Fruit fly (Drosophila melanogaster) whole organism, embryonic: Measurements from ENCODE around the gene msb1l.
A peak's percentile ranks its signal among the peaks of the same experiment; 100 is the strongest.

Experiments used
- CG1024 ChIP-seq: fragments of 200-800 bp; sonication (Bioruptor generic); IDR thresholded peaks from 2 replicates; pipeline ENCODE4 v1.3.6; 2022; ENCODE audit warnings: missing biosample characterization, missing genetic modification characterization
- CG10462 ChIP-seq: fragments of 200-800 bp; sonication (Bioruptor generic); optimal IDR thresholded peaks from 2 replicates; lab custom pipeline; 2016; ENCODE audit warnings: missing biosample characterization, missing genetic modification characterization
- CG10565 ChIP-seq: fragments of 200-800 bp; sonication (Bioruptor generic); optimal IDR thresholded peaks from 3 replicates; lab custom pipeline; 2016; ENCODE audit warnings: missing biosample characterization, mild to moderate bottlenecking, missing genetic modification characterization
- CG10654 ChIP-seq: fragments of 200-800 bp; sonication (Bioruptor generic); optimal IDR thresholded peaks from 2 replicates; lab custom pipeline; 2016; ENCODE audit warnings: missing biosample characterization, missing genetic modification characterization
- CG12659 ChIP-seq: fragments of 200-800 bp; sonication (Bioruptor generic); optimal IDR thresholded peaks from 3 replicates; lab custom pipeline; 2017; ENCODE audit warnings: mild to moderate bottlenecking, missing biosample characterization, missing genetic modification reagents, missing genetic modification characterization
- CG15011 ChIP-seq: fragments of 200-800 bp; sonication (Bioruptor generic); optimal IDR thresholded peaks from 3 replicates; lab custom pipeline; 2018; ENCODE audit warnings: missing biosample characterization, mild to moderate bottlenecking, missing genetic modification characterization
- CG17359 ChIP-seq: fragments of 200-800 bp; sonication (Bioruptor generic); optimal IDR thresholded peaks from 3 replicates; lab custom pipeline; 2018; ENCODE audit warnings: missing biosample characterization, mild to moderate bottlenecking, missing genetic modification characterization, moderate library complexity
- CG17385 ChIP-seq: fragments of 200-800 bp; sonication (Bioruptor generic); optimal IDR thresholded peaks from 3 replicates; lab custom pipeline; 2018; ENCODE audit warnings: missing biosample characterization, mild to moderate bottlenecking, missing genetic modification characterization
- CG18262 ChIP-seq: fragments of 200-800 bp; optimal IDR thresholded peaks from 3 replicates; lab custom pipeline; 2019; ENCODE audit warnings: missing biosample characterization, mild to moderate bottlenecking, missing genetic modification characterization, moderate library complexity
- CG1832 ChIP-seq: fragments of 200-800 bp; sonication (Bioruptor generic); optimal IDR thresholded peaks from 2 replicates; lab custom pipeline; 2017; ENCODE audit warnings: missing biosample characterization, mild to moderate bottlenecking, missing genetic modification characterization, inconsistent platforms
- CG2712 ChIP-seq: fragments of 200-800 bp; optimal IDR thresholded peaks from 3 replicates; lab custom pipeline; 2019; ENCODE audit warnings: missing biosample characterization, mild to moderate bottlenecking, missing genetic modification characterization, moderate library complexity
- CG30431 ChIP-seq: fragments of 200-800 bp; sonication (Bioruptor generic); optimal IDR thresholded peaks from 2 replicates; lab custom pipeline; 2017; ENCODE audit warnings: missing biosample characterization, missing genetic modification characterization
- CG3065 ChIP-seq: fragments of 200-800 bp; sonication (Bioruptor generic); optimal IDR thresholded peaks from 2 replicates; lab custom pipeline; 2016; ENCODE audit warnings: missing biosample characterization, missing genetic modification characterization
- CG3838 ChIP-seq: fragments of 200-800 bp; sonication (Bioruptor generic); optimal IDR thresholded peaks from 3 replicates; lab custom pipeline; 2016; ENCODE audit warnings: missing biosample characterization, missing genetic modification characterization
- CG6854 ChIP-seq: fragments of 200-800 bp; sonication (Bioruptor generic); optimal IDR thresholded peaks from 3 replicates; lab custom pipeline; 2017; ENCODE audit warnings: missing biosample characterization, mild to moderate bottlenecking, missing genetic modification characterization
- CG7963 ChIP-seq: fragments of 200-800 bp; sonication (Bioruptor generic); IDR thresholded peaks from 3 replicates; pipeline ENCODE4 v1.3.6; 2022; ENCODE audit warnings: missing biosample characterization, missing genetic modification characterization; ENCODE audit not compliant: partially characterized antibody
- CG8290 ChIP-seq, 3 experiments: fragments of 200-800 bp; sonication (Bioruptor generic); optimal IDR thresholded peaks; 2 replicates each; lab custom pipeline; 2016 to 2019; ENCODE audit warnings: missing biosample characterization in 3 of 3, missing genetic modification characterization in 3 of 3, mild to moderate bottlenecking in 2 of 3, moderate library complexity in 1 of 3
- Elba2 ChIP-seq: fragments of 200-800 bp; sonication (Bioruptor generic); optimal IDR thresholded peaks from 3 replicates; lab custom pipeline; 2016; ENCODE audit warnings: missing biosample characterization, missing genetic modification characterization
- Ets65A ChIP-seq: fragments of 200-800 bp; sonication (Bioruptor generic); peaks from one replicate; lab custom pipeline; 2016; ENCODE audit warnings: missing biosample characterization, missing genetic modification characterization
- Fer1 ChIP-seq: fragments of 200-800 bp; sonication (Bioruptor generic); optimal IDR thresholded peaks from 2 replicates; lab custom pipeline; 2017; ENCODE audit warnings: missing biosample characterization, mild to moderate bottlenecking, missing genetic modification characterization
- Hand ChIP-seq: fragments of 200-800 bp; sonication (Bioruptor generic); optimal IDR thresholded peaks from 2 replicates; lab custom pipeline; 2017; ENCODE audit warnings: mild to moderate bottlenecking, missing biosample characterization, missing genetic modification reagents, missing genetic modification characterization
- Hsf ChIP-seq: fragments of 200-800 bp; sonication (Bioruptor generic); optimal IDR thresholded peaks from 3 replicates; lab custom pipeline; 2016; ENCODE audit warnings: missing biosample characterization, missing genetic modification characterization
- Lhr ChIP-seq: fragments of 200-800 bp; sonication (Bioruptor generic); optimal IDR thresholded peaks from 3 replicates; lab custom pipeline; 2017; ENCODE audit warnings: mild to moderate bottlenecking, missing biosample characterization, missing genetic modification reagents, missing genetic modification characterization
- Meics ChIP-seq: fragments of 200-800 bp; sonication (Bioruptor generic); optimal IDR thresholded peaks from 2 replicates; lab custom pipeline; 2017; ENCODE audit warnings: missing biosample characterization, mild to moderate bottlenecking, missing genetic modification characterization
- Mes4 ChIP-seq: fragments of 200-800 bp; sonication (Bioruptor generic); optimal IDR thresholded peaks from 2 replicates; lab custom pipeline; 2016; ENCODE audit warnings: missing biosample characterization, missing genetic modification characterization
- Mrtf ChIP-seq: fragments of 200-800 bp; sonication (Bioruptor generic); IDR thresholded peaks from 3 replicates; pipeline ENCODE4 v1.3.6; 2022; ENCODE audit warnings: missing biosample characterization, missing genetic modification characterization
- NC2α ChIP-seq: fragments of 200-800 bp; sonication (Bioruptor generic); optimal IDR thresholded peaks from 2 replicates; lab custom pipeline; 2016; ENCODE audit warnings: missing biosample characterization, missing genetic modification characterization
- Neu2 ChIP-seq: fragments of 200-800 bp; sonication (Bioruptor generic); optimal IDR thresholded peaks from 3 replicates; lab custom pipeline; 2016; ENCODE audit warnings: missing biosample characterization, missing genetic modification characterization, borderline replicate concordance
- Nf-YA ChIP-seq: fragments of 200-800 bp; sonication (Bioruptor generic); IDR thresholded peaks from 2 replicates; pipeline ENCODE4 v1.3.6; 2022; ENCODE audit warnings: missing biosample characterization, missing genetic modification characterization
- NfI ChIP-seq: fragments of 200-800 bp; sonication (Bioruptor generic); optimal IDR thresholded peaks from 3 replicates; lab custom pipeline; 2018; ENCODE audit warnings: missing biosample characterization, mild to moderate bottlenecking, missing genetic modification characterization, moderate library complexity
- Poxn ChIP-seq: fragments of 200-800 bp; sonication (Bioruptor generic); IDR thresholded peaks from 2 replicates; pipeline ENCODE4 v1.3.6; 2022; ENCODE audit warnings: missing biosample characterization, missing genetic modification characterization
- Rx ChIP-seq: fragments of 200-800 bp; sonication (Bioruptor generic); IDR thresholded peaks from 2 replicates; pipeline ENCODE4 v1.3.6; 2022; ENCODE audit warnings: missing biosample characterization, missing genetic modification characterization
- Stat92E ChIP-seq, 3 experiments: fragments of >200 bp in 2 of 3; fragments of 200-800 bp in 1 of 3; sonication (Bioruptor generic) in 1 of 3; optimal IDR thresholded peaks; 2 replicates each; lab custom pipeline; 2017 to 2019; ENCODE audit warnings: missing biosample characterization in 3 of 3, missing genetic modification characterization in 3 of 3, mild to moderate bottlenecking in 1 of 3, moderate library complexity in 1 of 3
- TFAM ChIP-seq: fragments of 200-800 bp; sonication (Bioruptor generic); optimal IDR thresholded peaks from 2 replicates; lab custom pipeline; 2017; ENCODE audit warnings: missing biosample characterization, missing genetic modification characterization, inconsistent platforms
- Vsx1 ChIP-seq: fragments of 200-800 bp; sonication (Bioruptor generic); optimal IDR thresholded peaks from 2 replicates; lab custom pipeline; 2017; ENCODE audit warnings: missing biosample characterization, mild to moderate bottlenecking, missing genetic modification characterization, missing genetic modification reagents
- YL-1 ChIP-seq: fragments of 200-800 bp; sonication (Bioruptor generic); optimal IDR thresholded peaks from 3 replicates; lab custom pipeline; 2017; ENCODE audit warnings: missing biosample characterization, mild to moderate bottlenecking, missing genetic modification characterization
- ab ChIP-seq: fragments of 200-800 bp; sonication (Bioruptor generic); optimal IDR thresholded peaks from 2 replicates; lab custom pipeline; 2016; ENCODE audit warnings: missing biosample characterization, missing genetic modification characterization
- amos ChIP-seq: fragments of 200-800 bp; sonication (Bioruptor generic); IDR thresholded peaks from 2 replicates; pipeline ENCODE4 v1.3.6; 2022; ENCODE audit warnings: missing biosample characterization, missing genetic modification characterization; ENCODE audit not compliant: partially characterized antibody
- ci ChIP-seq: fragments of 200-800 bp; sonication (Bioruptor generic); IDR thresholded peaks from 3 replicates; pipeline ENCODE4 v1.3.6; 2022; ENCODE audit warnings: missing biosample characterization, missing genetic modification characterization
- esg ChIP-seq: fragments of 200-800 bp; sonication (Bioruptor generic); conservative IDR thresholded peaks from 2 replicates; pipeline ENCODE4 v1.3.6; 2022; ENCODE audit warnings: missing biosample characterization, missing genetic modification characterization
- eve ChIP-seq, 2 experiments: fragments of >200 bp; optimal IDR thresholded peaks; 2 replicates each; lab custom pipeline; 2017; ENCODE audit warnings: missing biosample characterization in 2 of 2, missing genetic modification characterization in 2 of 2
- eyg ChIP-seq: fragments of 200-800 bp; sonication (Bioruptor generic); optimal IDR thresholded peaks from 3 replicates; lab custom pipeline; 2016; ENCODE audit warnings: missing biosample characterization, missing genetic modification characterization
- jigr1 ChIP-seq: fragments of 200-800 bp; sonication (Bioruptor generic); IDR thresholded peaks from 3 replicates; pipeline ENCODE4 v1.3.6; 2022; ENCODE audit warnings: missing biosample characterization, missing genetic modification characterization
- kay ChIP-seq: fragments of 200-800 bp; sonication (Bioruptor generic); optimal IDR thresholded peaks from 2 replicates; lab custom pipeline; 2016; ENCODE audit warnings: missing biosample characterization, missing genetic modification characterization
- klu ChIP-seq: fragments of 200-800 bp; sonication (Bioruptor generic); IDR thresholded peaks from 2 replicates; pipeline ENCODE4 v1.3.6; 2022; ENCODE audit warnings: missing biosample characterization, missing genetic modification characterization
- tin ChIP-seq: fragments of 200-800 bp; sonication (Bioruptor generic); optimal IDR thresholded peaks from 3 replicates; lab custom pipeline; 2016; ENCODE audit warnings: missing biosample characterization, missing genetic modification characterization
- trem ChIP-seq: fragments of 200-800 bp; optimal IDR thresholded peaks from 3 replicates; lab custom pipeline; 2019; ENCODE audit warnings: missing biosample characterization, mild to moderate bottlenecking, missing genetic modification characterization, moderate library complexity
- zen ChIP-seq: fragments of 200-800 bp; sonication (Bioruptor generic); optimal IDR thresholded peaks from 3 replicates; lab custom pipeline; 2018; ENCODE audit warnings: missing biosample characterization, mild to moderate bottlenecking, missing genetic modification characterization, moderate library complexity

msb1l gene

dm6 chr2L:19586436-19587333 is 9.2 kb downstream of the msb1l start, which contains the start of gene Lar (continued):
- TF ChIP-seq eve (GFP tag; optimal IDR thresholded peaks at IDR 0.05; lab: Kevin White, UChicago) (no peak), CG10565 (no peak), CG7963 (GFP tag; lab: Robert Waterston, UW) (no peak), esg (0 out of 2 replicates have a peak, but pooled peaks have one; percentile 9), CG30431 (GFP tag; lab: Kevin White, UChicago) (no peak), Poxn (no peak), CG1832 (GFP tag; lab: Kevin White, UChicago) (no peak), Rx (GFP tag; lab: Robert Waterston, UW) (no peak), Stat92E (GFP tag; optimal IDR thresholded peaks at IDR 0.05; lab: Kevin White, UChicago) (peak in 1 of 3 experiments; percentile 59), CG18262 (tag; lab: Kevin White, UChicago) (peak; percentile 50), CG10654 (GFP tag; lab: Kevin White, UChicago) (peak; percentile 10), eyg (peak; percentile 59), Hand (GFP tag; lab: Kevin White, UChicago) (peak; percentile 33), TFAM (GFP tag; lab: Kevin White, UChicago) (no peak), CG17385 (GFP tag; lab: Kevin White, UChicago) (peak; percentile 26), jigr1 (no peak; the same call in 2 of the 3 replicates), YL-1 (GFP tag; lab: Kevin White, UChicago) (peak; percentile 15), Lhr (GFP tag; lab: Kevin White, UChicago) (peak; percentile 58), Vsx1 (no peak), CG15011 (no peak), kay (GFP tag; lab: Kevin White, UChicago) (peak; percentile 39), Meics (GFP tag; lab: Kevin White, UChicago) (peak; percentile 58), ab (peak; percentile 44), NC2α (GFP tag; lab: Kevin White, UChicago) (no peak), klu (GFP tag; lab: Robert Waterston, UW) (no peak), CG17359 (tag; lab: Kevin White, UChicago) (peak; percentile 49), ci (GFP tag; lab: Robert Waterston, UW) (peak; percentile 78), Neu2 (GFP tag; lab: Kevin White, UChicago) (no peak), Ets65A (GFP tag; lab: Kevin White, UChicago) (peak; percentile 88), CG12659 (peak; percentile 84), CG3065 (no peak), CG8290 (GFP tag; optimal IDR thresholded peaks at IDR 0.05; lab: Kevin White, UChicago) (no peak), CG8290 (tag; optimal IDR thresholded peaks at IDR 0.05; lab: Kevin White, UChicago) (peak; percentile 17 to 81), tin (GFP tag; lab: Kevin White, UChicago) (peak; percentile 39), Mes4 (peak; percentile 39), Hsf (GFP tag; lab: Kevin White, UChicago) (peak; percentile 69), Fer1 (GFP tag; lab: Kevin White, UChicago) (peak; percentile 57), zen (tag; lab: Kevin White, UChicago) (peak; percentile 42), trem (tag; lab: Kevin White, UChicago) (peak; percentile 39), CG1024 (GFP tag; lab: Robert Waterston, UW) (peak; percentile 16; the same call in 1 of the 2 replicates), NfI (GFP tag; lab: Kevin White, UChicago) (peak; percentile 31), amos (GFP tag; lab: Robert Waterston, UW) (peak; percentile 62; the same call in 1 of the 2 replicates), CG6854 (GFP tag; lab: Kevin White, UChicago) (no peak), CG3838 (GFP tag; lab: Kevin White, UChicago) (no peak), Mrtf (GFP tag; lab: Robert Waterston, UW) (peak; percentile 50; the same call in 1 of the 3 replicates), CG2712 (peak; percentile 67), Nf-YA (GFP tag; lab: Robert Waterston, UW) (0 out of 2 replicates have a peak, but pooled peaks have one; percentile 32), CG10462 (GFP tag; lab: Kevin White, UChicago) (no peak), Elba2 (GFP tag; lab: Kevin White, UChicago) (no peak)
